Fruit fly (Drosophila melanogaster) ovary, adult (tissue): ENCODE measurements around the gene Flad1.

ENCODE experiments used
- CG17801 ChIP-seq: fragments of 200-800 bp; optimal IDR thresholded peaks from 2 replicates; lab custom pipeline; 2019; ENCODE audit warnings: missing biosample characterization, mild to moderate bottlenecking, missing genetic modification characterization, moderate library complexity; ENCODE audit not compliant: partially characterized antibody

The Flad1 gene

DNA sequence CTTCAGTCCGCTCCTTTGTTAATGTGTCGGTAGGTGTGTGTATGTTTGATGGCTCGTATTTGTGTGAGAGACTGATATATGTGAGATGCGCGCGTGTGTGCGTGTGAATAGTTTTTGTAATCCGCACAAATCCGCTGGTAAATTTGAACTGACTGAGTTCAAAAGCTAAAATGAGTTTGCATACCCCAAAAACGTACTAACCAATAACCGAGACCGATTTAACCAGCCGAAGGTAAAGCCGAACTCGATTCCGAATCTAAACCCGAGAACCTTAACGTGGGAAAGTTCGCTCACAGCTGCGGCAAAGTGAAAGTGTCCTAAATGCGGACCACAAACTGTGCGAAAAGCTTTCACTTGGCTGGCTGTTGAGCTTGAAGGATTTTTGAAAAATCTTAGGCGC is 34.7 kb downstream of the Flad1 start:
- no peak for TF ChIP-seq CG17801 (GFP tag; lab: Kevin White, UChicago)

DNA sequence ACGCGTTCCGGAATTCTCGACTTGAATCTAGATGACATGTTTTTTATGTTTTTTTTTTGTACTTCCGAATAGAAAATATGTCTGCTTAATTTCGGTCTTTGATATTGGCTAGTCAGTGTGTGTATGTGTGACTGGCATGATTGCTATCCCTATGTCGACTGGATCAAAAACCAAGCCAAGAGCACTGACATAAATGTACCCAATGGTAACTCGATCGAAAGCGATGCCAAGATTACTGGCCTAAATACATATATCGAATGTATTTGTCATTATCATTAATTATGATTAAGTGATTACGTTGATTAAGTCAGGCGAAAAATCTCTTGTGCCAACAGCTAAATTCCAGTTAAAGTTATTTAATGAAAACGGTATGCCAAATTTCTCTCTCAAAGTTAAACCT is 45.7 kb downstream of the Flad1 start, which contains the start of gene CG4661:
CG4661 (minus strand) TSS at position 101 of the 400 bp plus-strand sequence.
- TF ChIP-seq CG17801 (GFP tag; lab: Kevin White, UChicago): no peak
